Worm (Caenorhabditis elegans) whole organism, midembryonic: ENCODE results near the gene F48E8.4.

Source experiments
- T22C8.4 ChIP-seq: fragments of 200-800 bp; sonication (Bioruptor generic); IDR thresholded peaks from 2 replicates; pipeline ENCODE4 v1.3.6; 2022; ENCODE audit warnings: missing genetic modification characterization, missing compliant biosample characterization
- cog-1 ChIP-seq: sonication (generic microtip); optimal IDR thresholded peaks from 2 replicates; lab custom pipeline; 2016; ENCODE audit warnings: missing genetic modification characterization, missing compliant biosample characterization
- flt-1 ChIP-seq: fragments of 200-800 bp; sonication (Bioruptor generic); IDR thresholded peaks from 2 replicates; pipeline ENCODE4 v1.3.6; 2022; ENCODE audit warnings: missing genetic modification characterization, missing compliant biosample characterization
- klf-2 ChIP-seq: fragments of 200-800 bp; sonication (Bioruptor generic); conservative IDR thresholded peaks from 2 replicates; pipeline ENCODE4 v1.3.6; 2022; ENCODE audit warnings: missing genetic modification reagents, missing genetic modification characterization, missing compliant biosample characterization
- med-1 ChIP-seq: sonication (generic microtip); optimal IDR thresholded peaks from 2 replicates; lab custom pipeline; 2017; ENCODE audit warnings: missing genetic modification characterization, mild to moderate bottlenecking, missing compliant biosample characterization, antibody characterized with exemption, missing genetic modification reagents; ENCODE audit not compliant: insufficient read depth
- ref-1 ChIP-seq: fragments of 200-800 bp; sonication (Bioruptor generic); conservative IDR thresholded peaks from 2 replicates; pipeline ENCODE4 v1.3.6; 2022; ENCODE audit warnings: missing genetic modification reagents, missing genetic modification characterization, missing compliant biosample characterization
- tab-1 ChIP-seq: fragments of 200-800 bp; sonication (Bioruptor generic); IDR thresholded peaks from 2 replicates; pipeline ENCODE4 v1.3.6; 2022; ENCODE audit warnings: missing genetic modification characterization, missing compliant biosample characterization
- ztf-23 ChIP-seq: fragments of 200-800 bp; sonication (Bioruptor generic); IDR thresholded peaks from 2 replicates; pipeline ENCODE4 v1.3.6; 2022; ENCODE audit warnings: missing genetic modification reagents, missing genetic modification characterization, missing compliant biosample characterization
- ztf-29 ChIP-seq: fragments of 200-800 bp; sonication (Bioruptor generic); IDR thresholded peaks from 2 replicates; pipeline ENCODE4 v1.3.6; 2022; ENCODE audit warnings: missing genetic modification reagents, missing genetic modification characterization, missing compliant biosample characterization

F48E8.4 gene

ce11 chrIII:5478824-5479368, 25.5 kb downstream of the F48E8.4 start, which contains the start of the genes R02F2.6 and R02F2.5:
R02F2.6 (minus strand) TSS chrIII:5478924.
R02F2.5 (plus strand) TSS chrIII:5479318.
- TF ChIP-seq flt-1 (GFP tag; lab: Robert Waterston, UW) (no peak), ztf-29 (no peak), ref-1 (no peak), tab-1 (GFP tag; lab: Robert Waterston, UW) (no peak)

- TF ChIP-seq tab-1 (GFP tag; lab: Robert Waterston, UW) (no peak), T22C8.4 (GFP tag; lab: Robert Waterston, UW) (peak; percentile 74), ref-1 (no peak)
These were observed 26.2 kb downstream of the F48E8.4 start for ce11 chrIII:5479493-5480167.

ce11 chrIII:5483738-5484315, 30.4 kb downstream of the F48E8.4 start, which contains the start of the genes R02F2.7 and R02F2.4:
R02F2.7 (minus strand) TSS chrIII:5483773.
R02F2.4 (plus strand) TSS chrIII:5484289.
- TF ChIP-seq med-1 (no peak), tab-1 (GFP tag; lab: Robert Waterston, UW) (no peak), cog-1 (tag; lab: Kevin White, UChicago) (no peak), flt-1 (GFP tag; lab: Robert Waterston, UW) (no peak)

ce11 chrIII:5486345-5486744, 33.0 kb downstream of the F48E8.4 start:
- TF ChIP-seq flt-1 (GFP tag; lab: Robert Waterston, UW), result no peak
- TF ChIP-seq ztf-29, result no peak
- TF ChIP-seq tab-1 (GFP tag; lab: Robert Waterston, UW), result no peak
- TF ChIP-seq med-1, result no peak
- TF ChIP-seq klf-2 (GFP tag; lab: Robert Waterston, UW), result no peak

ce11 chrIII:5487087-5487603, 33.8 kb downstream of the F48E8.4 start, which contains the start of gene osg-1:
osg-1 (plus strand) TSS chrIII:5487553.
- TF ChIP-seq klf-2 (GFP tag; lab: Robert Waterston, UW), result no peak
- no peak for TF ChIP-seq ref-1
- TF ChIP-seq med-1, result no peak
- TF ChIP-seq ztf-23 (GFP tag; lab: Robert Waterston, UW), result no peak
- no peak for TF ChIP-seq tab-1 (GFP tag; lab: Robert Waterston, UW)
- TF ChIP-seq cog-1 (tag; lab: Kevin White, UChicago), result no peak
- TF ChIP-seq ztf-29, result no peak
- TF ChIP-seq flt-1 (GFP tag; lab: Robert Waterston, UW), result no peak
- no peak for TF ChIP-seq T22C8.4 (GFP tag; lab: Robert Waterston, UW)

- no peak for TF ChIP-seq klf-2 (GFP tag; lab: Robert Waterston, UW)
- TF ChIP-seq T22C8.4 (GFP tag; lab: Robert Waterston, UW), result no peak
- TF ChIP-seq tab-1 (GFP tag; lab: Robert Waterston, UW), result no peak
- TF ChIP-seq cog-1 (tag; lab: Kevin White, UChicago), result no peak
- no peak for TF ChIP-seq ztf-23 (GFP tag; lab: Robert Waterston, UW)
- TF ChIP-seq ztf-29, result no peak
- TF ChIP-seq ref-1, result no peak
- TF ChIP-seq flt-1 (GFP tag; lab: Robert Waterston, UW), result no peak
- no peak for TF ChIP-seq med-1
These were observed 41.8 kb downstream of the F48E8.4 start, which contains the start of gene R02F2.8 for ce11 chrIII:5495168-5495567. R02F2.8 (minus strand) TSS chrIII:5495268.

ce11 chrIII:5498973-5499372, 45.6 kb downstream of the F48E8.4 start, which contains the start of gene R02F2.9:
R02F2.9 (plus strand) TSS chrIII:5499190.
- no peak for TF ChIP-seq ztf-29
- TF ChIP-seq T22C8.4 (GFP tag; lab: Robert Waterston, UW), result no peak
- TF ChIP-seq med-1, result no peak
- TF ChIP-seq tab-1 (GFP tag; lab: Robert Waterston, UW), result no peak
- TF ChIP-seq cog-1 (tag; lab: Kevin White, UChicago), result no peak
- TF ChIP-seq ref-1, result no peak
- no peak for TF ChIP-seq klf-2 (GFP tag; lab: Robert Waterston, UW)
- TF ChIP-seq ztf-23 (GFP tag; lab: Robert Waterston, UW), result no peak
- TF ChIP-seq flt-1 (GFP tag; lab: Robert Waterston, UW), result 0 out of 2 replicates have a peak, but pooled peaks have one; percentile 36

- no peak for TF ChIP-seq ztf-29
- TF ChIP-seq cog-1 (tag; lab: Kevin White, UChicago), result no peak
- no peak for TF ChIP-seq ref-1
- no peak for TF ChIP-seq klf-2 (GFP tag; lab: Robert Waterston, UW)
- TF ChIP-seq tab-1 (GFP tag; lab: Robert Waterston, UW), result no peak
- no peak for TF ChIP-seq med-1
- TF ChIP-seq ztf-23 (GFP tag; lab: Robert Waterston, UW), result no peak
- TF ChIP-seq T22C8.4 (GFP tag; lab: Robert Waterston, UW), result no peak; the same call in 1 of the 2 replicates
- no peak for TF ChIP-seq flt-1 (GFP tag; lab: Robert Waterston, UW)
These were observed 46.6 kb downstream of the F48E8.4 start for ce11 chrIII:5499942-5500341.

- TF ChIP-seq cog-1 (tag; lab: Kevin White, UChicago) (no peak), tab-1 (GFP tag; lab: Robert Waterston, UW) (no peak), ref-1 (no peak), ztf-23 (GFP tag; lab: Robert Waterston, UW) (no peak), ztf-29 (no peak), med-1 (no peak), T22C8.4 (GFP tag; lab: Robert Waterston, UW) (no peak), flt-1 (GFP tag; lab: Robert Waterston, UW) (no peak), klf-2 (GFP tag; lab: Robert Waterston, UW) (no peak)
These were observed 47.3 kb downstream of the F48E8.4 start for ce11 chrIII:5500732-5501131.
